Fruit fly (Drosophila melanogaster): ENCODE measurements around the gene Adh.

The Adh gene

dm6 chr2L:14622182-14622581 is 6.8 kb downstream of the Adh start (continued):
- TF ChIP-seq acj6 (GFP tag; optimal IDR thresholded peaks at IDR 0.05) (peak; percentile 91), cyc (GFP tag; optimal IDR thresholded peaks at IDR 0.05) (peak; percentile 92), Sox102F (GFP tag; optimal IDR thresholded peaks at IDR 0.05) (peak; percentile 83), net (GFP tag; optimal IDR thresholded peaks at IDR 0.05) (peak; percentile 92), CG34406 (GFP tag; optimal IDR thresholded peaks at IDR 0.05) (peak; percentile 83), CG8319 (GFP tag; optimal IDR thresholded peaks at IDR 0.05) (peak; percentile 89), Eip93F (GFP tag; optimal IDR thresholded peaks at IDR 0.05) (peak; percentile 18), esn (GFP tag; optimal IDR thresholded peaks at IDR 0.05) (peak; percentile 87), fd85E (GFP tag; optimal IDR thresholded peaks at IDR 0.05) (peak; percentile 12), CG4318 (GFP tag; optimal IDR thresholded peaks at IDR 0.05) (peak; percentile 83), CG6854 (GFP tag; optimal IDR thresholded peaks at IDR 0.05) (peak; percentile 27), CG8632 (GFP tag; optimal IDR thresholded peaks at IDR 0.05) (peak; percentile 84), svp (GFP tag) (peak; percentile 91), vri (GFP tag; optimal IDR thresholded peaks at IDR 0.05) (peak; percentile 49), lz (GFP tag; optimal IDR thresholded peaks at IDR 0.05) (peak; percentile 83), CG9139 (GFP tag; optimal IDR thresholded peaks at IDR 0.05) (peak; percentile 90), salr (GFP tag; optimal IDR thresholded peaks at IDR 0.05) (peak; percentile 90 to 93), CG3032 (tag; optimal IDR thresholded peaks at IDR 0.05) (peak; percentile 89), spab (GFP tag; optimal IDR thresholded peaks at IDR 0.05) (peak; percentile 94), CG3919 (GFP tag; optimal IDR thresholded peaks at IDR 0.05) (peak; percentile 96), CG11294 (GFP tag; IDR thresholded peaks at IDR 0.05) (peak; percentile 75), Smox (GFP tag; optimal IDR thresholded peaks at IDR 0.05) (peak; percentile 78), CG7368 (GFP tag; optimal IDR thresholded peaks at IDR 0.05) (peak; percentile 88), Sox14 (GFP tag; optimal IDR thresholded peaks at IDR 0.05) (peak; percentile 92), dsx (GFP tag; optimal IDR thresholded peaks at IDR 0.05; ENCODE audit: poor library complexity, severe bottlenecking) (peak; percentile 94), CG32006 (GFP tag; optimal IDR thresholded peaks at IDR 0.05) (peak; percentile 91), Hr38 (GFP tag; optimal IDR thresholded peaks at IDR 0.05) (no peak), CG8119 (GFP tag; IDR thresholded peaks at IDR 0.05) (peak; percentile 87), CG1621 (tag; optimal IDR thresholded peaks at IDR 0.05) (peak; percentile 93), pdm3 (GFP tag; optimal IDR thresholded peaks at IDR 0.05) (peak; percentile 93), Met (GFP tag; optimal IDR thresholded peaks at IDR 0.05) (peak; percentile 91), achi (GFP tag; optimal IDR thresholded peaks at IDR 0.05) (peak; percentile 92), Gug (GFP tag; IDR thresholded peaks at IDR 0.05) (peak; percentile 86)

- TF ChIP-seq vri (GFP tag; optimal IDR thresholded peaks at IDR 0.05), result no peak
- TF ChIP-seq fd85E (GFP tag; optimal IDR thresholded peaks at IDR 0.05), result no peak
- TF ChIP-seq fd59A (GFP tag; optimal IDR thresholded peaks at IDR 0.05), result no peak
- TF ChIP-seq net (GFP tag; optimal IDR thresholded peaks at IDR 0.05), result peak; percentile 59
- peak; percentile 10 for TF ChIP-seq Hr39 (GFP tag; optimal IDR thresholded peaks at IDR 0.05)
- peak; percentile 62 for TF ChIP-seq CG10631 (GFP tag; optimal IDR thresholded peaks at IDR 0.05)
- TF ChIP-seq CG15336 (GFP tag; IDR thresholded peaks at IDR 0.05), result peak; percentile 83
- TF ChIP-seq CG8119 (GFP tag; IDR thresholded peaks at IDR 0.05), result peak; percentile 80
- TF ChIP-seq CG6792 (GFP tag; optimal IDR thresholded peaks at IDR 0.05), result peak; percentile 26
- TF ChIP-seq svp (GFP tag), result peak; percentile 14
- TF ChIP-seq CG34406 (GFP tag; optimal IDR thresholded peaks at IDR 0.05), result no peak
- peak; percentile 52 for TF ChIP-seq acj6 (GFP tag; optimal IDR thresholded peaks at IDR 0.05)
- 0 out of 2 replicates have a peak, but pooled peaks have one; percentile 26 for TF ChIP-seq CG11294 (GFP tag; IDR thresholded peaks at IDR 0.05)
- no peak for TF ChIP-seq fkh (GFP tag; optimal IDR thresholded peaks at IDR 0.05)
- peak; percentile 33 for TF ChIP-seq CG11762 (GFP tag; optimal IDR thresholded peaks at IDR 0.05; ENCODE audit: insufficient read depth)
- TF ChIP-seq salr (GFP tag; optimal IDR thresholded peaks at IDR 0.05), result peak in 1 of 2 experiments; percentile 70
- TF ChIP-seq esn (GFP tag; optimal IDR thresholded peaks at IDR 0.05), result peak; percentile 18
- no peak for TF ChIP-seq CG3032 (tag; optimal IDR thresholded peaks at IDR 0.05)
- TF ChIP-seq lz (GFP tag; optimal IDR thresholded peaks at IDR 0.05), result no peak
- TF ChIP-seq eg (GFP tag; IDR thresholded peaks at IDR 0.05), result peak; percentile 82
- TF ChIP-seq CG3919 (GFP tag; optimal IDR thresholded peaks at IDR 0.05), result peak; percentile 79
- no peak for TF ChIP-seq Eip93F (GFP tag; optimal IDR thresholded peaks at IDR 0.05)
- TF ChIP-seq topi (GFP tag; optimal IDR thresholded peaks at IDR 0.05), result peak; percentile 14
- TF ChIP-seq CG11902 (GFP tag; optimal IDR thresholded peaks at IDR 0.05), result no peak
- TF ChIP-seq Sox102F (GFP tag; optimal IDR thresholded peaks at IDR 0.05), result no peak
- TF ChIP-seq cyc (GFP tag; optimal IDR thresholded peaks at IDR 0.05), result peak; percentile 27
- TF ChIP-seq Blimp-1 (GFP tag; optimal IDR thresholded peaks at IDR 0.05), result no peak
- peak; percentile 76 for TF ChIP-seq pdm3 (GFP tag; optimal IDR thresholded peaks at IDR 0.05)
- TF ChIP-seq OdsH (GFP tag; optimal IDR thresholded peaks at IDR 0.05), result peak; percentile 70
- TF ChIP-seq CG16779 (tag; optimal IDR thresholded peaks at IDR 0.05), result no peak
- TF ChIP-seq Hr38 (GFP tag; optimal IDR thresholded peaks at IDR 0.05), result no peak
- TF ChIP-seq Ets21C (GFP tag; optimal IDR thresholded peaks at IDR 0.05), result no peak
- TF ChIP-seq CG7368 (GFP tag; optimal IDR thresholded peaks at IDR 0.05), result peak; percentile 16
- TF ChIP-seq CG6276 (GFP tag; optimal IDR thresholded peaks at IDR 0.05), result peak; percentile 70
- TF ChIP-seq CG32006 (GFP tag; optimal IDR thresholded peaks at IDR 0.05), result peak; percentile 82
These were observed 8.5 kb downstream of the Adh start for dm6 chr2L:14623854-14624253.
